Fruit fly (Drosophila melanogaster): ENCODE data around the gene Mst84B.
A peak's percentile ranks its signal among the peaks of the same experiment; 100 is the strongest.

The Mst84B gene

DNA sequence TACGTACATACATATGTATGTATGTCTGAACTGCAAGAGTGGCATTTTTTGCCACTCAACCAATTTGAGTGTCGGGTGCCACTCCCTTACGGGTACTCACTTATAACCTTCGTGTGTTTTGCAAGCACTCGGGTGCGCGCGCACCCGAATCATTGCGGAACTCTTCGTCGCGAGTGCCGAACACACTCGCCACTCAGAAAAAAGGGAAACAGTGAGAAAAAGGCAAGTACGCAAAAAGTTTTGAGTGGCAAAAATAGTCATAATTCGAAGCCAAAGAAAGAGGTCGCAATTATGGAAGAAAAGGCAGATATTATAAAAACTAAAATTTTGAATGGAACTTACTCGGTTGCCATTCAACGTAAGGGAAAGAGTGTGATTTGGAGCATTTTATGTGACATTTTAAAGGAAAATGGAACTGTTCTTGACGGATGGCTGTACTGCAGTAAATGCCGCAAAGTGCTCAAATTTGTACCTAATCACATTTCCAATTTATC lies 28.4 kb downstream of the Mst84B start (continued):
- TF ChIP-seq CHES-1-like (GFP tag; optimal IDR thresholded peaks at IDR 0.05): no peak
- no peak for TF ChIP-seq Poxn (GFP tag; IDR thresholded peaks at IDR 0.05)
- 0 out of 2 replicates have a peak, but pooled peaks have one; percentile 15 for TF ChIP-seq sob (GFP tag; IDR thresholded peaks at IDR 0.05)
- no peak for TF ChIP-seq Sry-δ (GFP tag; optimal IDR thresholded peaks at IDR 0.05)
- TF ChIP-seq twi (tag; optimal IDR thresholded peaks at IDR 0.05): no peak
- no peak for TF ChIP-seq pzg (GFP tag; optimal IDR thresholded peaks at IDR 0.05)
- peak; percentile 10 for TF ChIP-seq CG31365 (tag; optimal IDR thresholded peaks at IDR 0.05)
- no peak for TF ChIP-seq CG1024 (GFP tag; IDR thresholded peaks at IDR 0.05)
- no peak for TF ChIP-seq CG6254 (GFP tag; optimal IDR thresholded peaks at IDR 0.05)
- no peak for TF ChIP-seq Dip2 (GFP tag; IDR thresholded peaks at IDR 0.05)
- peak; percentile 33 for TF ChIP-seq CG13624 (GFP tag; optimal IDR thresholded peaks at IDR 0.05)
- no peak for TF ChIP-seq br (optimal IDR thresholded peaks at IDR 0.05)
- TF ChIP-seq nerfin-2 (GFP tag; IDR thresholded peaks at IDR 0.05; ENCODE audit: partially characterized antibody): no peak
- TF ChIP-seq CG13296 (GFP tag; optimal IDR thresholded peaks at IDR 0.05): peak; percentile 3
- 0 out of 2 replicates have a peak, but pooled peaks have one; percentile 18 for TF ChIP-seq MBD-R2 (GFP tag; IDR thresholded peaks at IDR 0.05)
- peak; percentile 68 for TF ChIP-seq CG15514 (GFP tag; optimal IDR thresholded peaks at IDR 0.05)
- no peak for TF ChIP-seq CG11247 (GFP tag; IDR thresholded peaks at IDR 0.05)
- no peak for TF ChIP-seq Trl (optimal IDR thresholded peaks at IDR 0.05)
- no peak for TF ChIP-seq Trl (GFP tag; optimal IDR thresholded peaks at IDR 0.05)
- no peak for TF ChIP-seq CG10979 (tag; optimal IDR thresholded peaks at IDR 0.05)
- TF ChIP-seq Six4 (GFP tag; optimal IDR thresholded peaks at IDR 0.05): no peak
- TF ChIP-seq z (GFP tag; IDR thresholded peaks at IDR 0.05): peak; percentile 90
- TF ChIP-seq yki (optimal IDR thresholded peaks at IDR 0.05): no peak
- no peak for TF ChIP-seq Bteb2 (GFP tag; optimal IDR thresholded peaks at IDR 0.05)
- TF ChIP-seq CG13287 (GFP tag; IDR thresholded peaks at IDR 0.05; ENCODE audit: partially characterized antibody): peak; percentile 21; the same call in 1 of the 2 replicates
- TF ChIP-seq CG9437 (GFP tag; optimal IDR thresholded peaks at IDR 0.05): no peak
- TF ChIP-seq psq (GFP tag; optimal IDR thresholded peaks at IDR 0.05): no peak
- TF ChIP-seq Max (GFP tag; optimal IDR thresholded peaks at IDR 0.05): no peak
- peak; percentile 97 for TF ChIP-seq Deaf1 (tag; optimal IDR thresholded peaks at IDR 0.05)
- no peak for TF ChIP-seq cg (GFP tag; optimal IDR thresholded peaks at IDR 0.05)
- TF ChIP-seq Fer1 (GFP tag; optimal IDR thresholded peaks at IDR 0.05): peak; percentile 37
- TF ChIP-seq pb (GFP tag; optimal IDR thresholded peaks at IDR 0.05): no peak
- TF ChIP-seq CG31224 (GFP tag; IDR thresholded peaks at IDR 0.05): no peak
- peak; percentile 21 for TF ChIP-seq CG17829 (tag; optimal IDR thresholded peaks at IDR 0.05)
- peak; percentile 31 for TF ChIP-seq CG6854 (GFP tag; optimal IDR thresholded peaks at IDR 0.05)
- no peak for TF ChIP-seq CG4617 (GFP tag; optimal IDR thresholded peaks at IDR 0.05; ENCODE audit: borderline replicate concordance)
- no peak for TF ChIP-seq H15 (GFP tag; IDR thresholded peaks at IDR 0.05)
- TF ChIP-seq Ada2b (GFP tag; IDR thresholded peaks at IDR 0.05): no peak
- no peak for TF ChIP-seq CG11504 (tag; optimal IDR thresholded peaks at IDR 0.05)
- TF ChIP-seq zen (tag; optimal IDR thresholded peaks at IDR 0.05): no peak
- no peak for TF ChIP-seq dm (GFP tag; optimal IDR thresholded peaks at IDR 0.05)
- peak; percentile 59 for TF ChIP-seq ewg (GFP tag; optimal IDR thresholded peaks at IDR 0.05)
- no peak for TF ChIP-seq lola (GFP tag; optimal IDR thresholded peaks at IDR 0.05)
- TF ChIP-seq ash1 (GFP tag; optimal IDR thresholded peaks at IDR 0.05): peak; percentile 33
- TF ChIP-seq Lpt (GFP tag; optimal IDR thresholded peaks at IDR 0.05): no peak
- TF ChIP-seq danr (GFP tag; IDR thresholded peaks at IDR 0.05): no peak
- TF ChIP-seq Rx (GFP tag; IDR thresholded peaks at IDR 0.05): no peak
- no peak for TF ChIP-seq gt (GFP tag; IDR thresholded peaks at IDR 0.05)
- 0 out of 2 replicates have a peak, but pooled peaks have one; percentile 20 for TF ChIP-seq CG32767 (GFP tag; IDR thresholded peaks at IDR 0.05)
- no peak for TF ChIP-seq mirr (GFP tag; optimal IDR thresholded peaks at IDR 0.05)
- TF ChIP-seq Myb (GFP tag; optimal IDR thresholded peaks at IDR 0.05): no peak
- TF ChIP-seq CG2199 (GFP tag; IDR thresholded peaks at IDR 0.05): peak; percentile 61; the same call in 1 of the 3 replicates

All from whole organism, embryonic.